Fruit fly (Drosophila melanogaster) whole organism, embryonic: Measurements from ENCODE around the gene CG42749.
A peak's percentile ranks its signal among the peaks of the same experiment; 100 is the strongest.

ENCODE experiments used
- Lhr ChIP-seq: fragments of 200-800 bp; sonication (Bioruptor generic); optimal IDR thresholded peaks from 3 replicates; lab custom pipeline; 2017; ENCODE audit warnings: mild to moderate bottlenecking, missing biosample characterization, missing genetic modification reagents, missing genetic modification characterization
- Meics ChIP-seq: fragments of 200-800 bp; sonication (Bioruptor generic); optimal IDR thresholded peaks from 2 replicates; lab custom pipeline; 2017; ENCODE audit warnings: missing biosample characterization, mild to moderate bottlenecking, missing genetic modification characterization
- en ChIP-seq: fragments of 200-800 bp; sonication (Bioruptor generic); optimal IDR thresholded peaks from 2 replicates; lab custom pipeline; 2016; ENCODE audit warnings: missing biosample characterization, missing genetic modification characterization

DNA sequence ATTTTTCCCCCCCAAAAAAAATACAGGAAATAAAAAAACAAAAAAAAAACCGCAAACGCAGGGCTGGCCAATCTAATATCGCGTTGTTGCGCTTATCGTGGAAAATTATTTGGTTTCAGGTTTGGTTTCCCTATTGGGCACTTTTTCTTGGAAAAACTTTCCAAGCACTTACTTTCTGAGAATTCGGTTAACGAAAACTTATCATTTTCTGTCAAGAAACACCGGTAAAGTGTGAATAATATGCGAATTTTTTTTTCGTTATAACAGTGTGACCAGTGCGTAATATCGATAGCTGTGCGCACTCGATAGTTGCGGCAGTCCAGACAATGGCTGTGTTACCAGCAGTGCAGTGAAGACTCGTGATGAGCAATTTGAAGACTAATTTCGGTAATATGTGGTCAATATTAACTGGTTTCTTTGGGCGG, 26.6 kb downstream of the CG42749 start, which contains the start of gene Rnp4F:
- TF ChIP-seq Lhr (GFP tag; lab: Kevin White, UChicago), result peak; percentile 65
- TF ChIP-seq en, result no peak
- TF ChIP-seq Meics, result peak; percentile 66
